Worm (Caenorhabditis elegans) whole organism, young adult: ENCODE measurements around the gene arrd-3.

ENCODE experiments used
- F55B11.4 ChIP-seq: sonication (generic microtip); optimal IDR thresholded peaks from 2 replicates; lab custom pipeline; 2016; ENCODE audit warnings: missing compliant biosample characterization, missing genetic modification characterization, borderline replicate concordance; ENCODE audit not compliant: insufficient read depth
- Y53F4B.3 ChIP-seq: fragments of 200-800 bp; sonication (Bioruptor generic); IDR thresholded peaks from 2 replicates; pipeline ENCODE4 v1.3.6; 2022; ENCODE audit warnings: missing genetic modification reagents, missing genetic modification characterization, missing compliant biosample characterization
- egl-44 ChIP-seq: fragments of 200-800 bp; sonication (Bioruptor generic); IDR thresholded peaks from 2 replicates; pipeline ENCODE4 v1.3.6; 2022; ENCODE audit warnings: missing genetic modification reagents, missing genetic modification characterization, missing compliant biosample characterization
- pha-4 ChIP-seq: fragments of 150-350 bp; sonication (generic microtip); optimal IDR thresholded peaks from 2 replicates; lab custom pipeline; 2014; ENCODE audit warnings: missing biosample characterization, missing genetic modification reagents, missing genetic modification characterization
- snpc-4 ChIP-seq, 5 experiments: fragments of 150-350 bp in 1 of 5; sonication (generic microtip) in 4 of 5; optimal IDR thresholded peaks; 2 replicates each; lab custom pipeline; 2014 to 2018; ENCODE audit warnings: missing genetic modification characterization in 5 of 5, missing biosample characterization in 3 of 5, antibody characterized with exemption in 2 of 5, mild to moderate bottlenecking in 2 of 5, missing compliant biosample characterization in 2 of 5, missing genotype in 2 of 5, moderate library complexity in 2 of 5, missing genetic modification reagents in 1 of 5

DNA sequence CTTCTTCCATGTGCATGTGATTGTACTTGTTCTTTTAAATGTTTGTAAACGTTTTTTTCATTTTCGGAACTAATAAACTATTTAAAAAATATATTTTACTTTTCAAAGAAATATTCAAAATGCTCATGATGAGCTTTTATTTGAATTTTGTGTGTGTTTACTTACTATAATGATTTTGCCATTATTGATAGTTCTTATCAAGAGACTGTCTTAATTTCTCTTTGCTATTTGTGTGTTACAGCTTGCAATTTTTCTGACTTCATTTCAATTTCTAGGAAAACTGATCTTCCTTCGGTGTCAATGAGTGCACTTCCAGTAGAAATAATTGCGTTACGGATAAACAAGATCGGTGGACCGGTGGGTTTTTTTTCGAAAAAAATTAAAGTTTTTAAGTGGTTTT, 37.6 kb upstream of the arrd-3 start, which contains the start of gene C06C3.12:
- TF ChIP-seq egl-44 (GFP tag; lab: Robert Waterston, UW) (no peak), Y53F4B.3 (no peak), snpc-4 (GFP tag; optimal IDR thresholded peaks at IDR 0.05; lab: Kevin White, UChicago) (no peak), snpc-4 (tag; optimal IDR thresholded peaks at IDR 0.05; lab: Kevin White, UChicago) (no peak), pha-4 (tag; lab: Kevin White, UChicago) (no peak), F55B11.4 (no peak)
